Worm (Caenorhabditis elegans) whole organism, L3 larva: ENCODE results near the gene klp-13.

Source experiments
- R02D3.7 ChIP-seq: fragments of 150-350 bp; optimal IDR thresholded peaks from 2 replicates; lab custom pipeline; 2014; ENCODE audit warnings: missing biosample characterization, missing genetic modification characterization
- aly-2 ChIP-seq: fragments of 150-350 bp; optimal IDR thresholded peaks from 2 replicates; lab custom pipeline; 2014; ENCODE audit warnings: missing biosample characterization, missing genetic modification characterization
- fkh-10 ChIP-seq: sonication (generic microtip); optimal IDR thresholded peaks from 2 replicates; lab custom pipeline; 2017; ENCODE audit warnings: missing biosample characterization, missing genetic modification reagents, missing genetic modification characterization
- jun-1 ChIP-seq: fragments of 150-350 bp; optimal IDR thresholded peaks from 2 replicates; lab custom pipeline; 2014; ENCODE audit warnings: missing biosample characterization, missing genetic modification reagents, missing genetic modification characterization
- lsy-12 ChIP-seq: sonication (generic microtip); optimal IDR thresholded peaks from 2 replicates; lab custom pipeline; 2016; ENCODE audit warnings: mild to moderate bottlenecking, missing genetic modification characterization, missing compliant biosample characterization
- mml-1 ChIP-seq: fragments of 150-350 bp; sonication (generic microtip); optimal IDR thresholded peaks from 3 replicates; lab custom pipeline; 2014; ENCODE audit warnings: missing biosample characterization, missing genetic modification characterization
- nhr-12 ChIP-seq: fragments of 150-350 bp; optimal IDR thresholded peaks from 2 replicates; lab custom pipeline; 2014; ENCODE audit warnings: missing biosample characterization, missing genetic modification characterization
- nhr-237 ChIP-seq: fragments of 150-350 bp; optimal IDR thresholded peaks from 2 replicates; lab custom pipeline; 2014; ENCODE audit warnings: missing biosample characterization, missing genetic modification characterization
- ztf-4 ChIP-seq: fragments of 150-350 bp; optimal IDR thresholded peaks from 2 replicates; lab custom pipeline; 2014; ENCODE audit warnings: missing biosample characterization, missing genetic modification characterization

DNA sequence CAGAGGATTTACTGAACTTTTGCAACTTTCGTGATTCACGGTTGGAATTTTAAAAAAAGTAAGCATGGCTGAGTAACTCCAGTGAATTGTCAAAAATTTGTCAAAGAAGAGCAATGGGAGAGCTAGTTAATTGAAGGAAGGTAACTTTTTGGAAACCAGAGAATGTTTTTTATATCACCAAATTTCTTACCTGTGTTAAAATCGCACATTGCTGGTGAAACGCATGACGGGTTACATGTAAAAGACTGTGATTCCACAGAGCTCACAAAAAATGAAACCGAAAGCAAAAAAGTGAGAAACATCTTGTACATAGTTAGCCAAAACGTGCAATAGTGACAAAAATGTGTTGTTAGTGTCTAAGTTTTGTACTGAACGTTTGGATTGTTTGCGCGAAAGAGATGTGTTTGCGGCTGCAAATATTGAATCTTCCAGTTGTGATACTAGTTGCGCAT, 14.3 kb downstream of the klp-13 start, which contains the start of gene F22F4.9:
- TF ChIP-seq mml-1 (tag; lab: Kevin White, UChicago) (no peak), fkh-10 (no peak), nhr-237 (tag; lab: Kevin White, UChicago) (no peak), nhr-12 (tag; lab: Kevin White, UChicago) (no peak), jun-1 (tag; lab: Kevin White, UChicago) (no peak), lsy-12 (no peak), R02D3.7 (tag; lab: Kevin White, UChicago) (no peak), ztf-4 (tag; lab: Kevin White, UChicago) (no peak), aly-2 (no peak)
